Worm (Caenorhabditis elegans) whole organism, young adult: ENCODE measurements around the gene grwd-1.

ENCODE experiments used
- B0035.1 ChIP-seq: sonication (generic microtip); optimal IDR thresholded peaks from 2 replicates; lab custom pipeline; 2016; ENCODE audit warnings: missing genetic modification characterization, mild to moderate bottlenecking, missing compliant biosample characterization, missing genotype, missing genetic modification reagents
- B0261.1 ChIP-seq: sonication (generic microtip); optimal IDR thresholded peaks from 2 replicates; lab custom pipeline; 2016; ENCODE audit warnings: mild to moderate bottlenecking, missing genetic modification characterization, moderate library complexity, missing compliant biosample characterization
- C17E4.6 ChIP-seq: fragments of 200-800 bp; sonication (Bioruptor generic); IDR thresholded peaks from 2 replicates; pipeline ENCODE4 v1.3.6; 2022; ENCODE audit warnings: missing genetic modification reagents, missing genetic modification characterization, missing compliant biosample characterization
- F10E7.11 ChIP-seq: sonication (generic microtip); optimal IDR thresholded peaks from 2 replicates; lab custom pipeline; 2017; ENCODE audit warnings: mild to moderate bottlenecking, missing genetic modification characterization, moderate library complexity, missing compliant biosample characterization
- F23B12.7 ChIP-seq: sonication (generic microtip); optimal IDR thresholded peaks from 2 replicates; lab custom pipeline; 2017; ENCODE audit warnings: missing genetic modification characterization, mild to moderate bottlenecking, missing compliant biosample characterization, antibody characterized with exemption, moderate library complexity; ENCODE audit not compliant: insufficient read depth
- F49E8.2 ChIP-seq: sonication (generic microtip); optimal IDR thresholded peaks from 3 replicates; lab custom pipeline; 2017; ENCODE audit warnings: missing genetic modification characterization, mild to moderate bottlenecking, missing compliant biosample characterization, antibody characterized with exemption, moderate library complexity; ENCODE audit not compliant: insufficient read depth
- F55B11.4 ChIP-seq: sonication (generic microtip); optimal IDR thresholded peaks from 2 replicates; lab custom pipeline; 2016; ENCODE audit warnings: missing compliant biosample characterization, missing genetic modification characterization, borderline replicate concordance; ENCODE audit not compliant: insufficient read depth
- F57A8.1 ChIP-seq: fragments of 200-800 bp; sonication (Bioruptor generic); optimal IDR thresholded peaks from 2 replicates; lab custom pipeline; 2018; ENCODE audit warnings: mild to moderate bottlenecking, missing genetic modification characterization, moderate library complexity, missing compliant biosample characterization
- T07F8.4 ChIP-seq: sonication (generic microtip); optimal IDR thresholded peaks from 2 replicates; lab custom pipeline; 2016; ENCODE audit warnings: mild to moderate bottlenecking, missing genetic modification characterization, moderate library complexity, missing compliant biosample characterization
- T26A5.8 ChIP-seq: sonication (generic microtip); optimal IDR thresholded peaks from 2 replicates; lab custom pipeline; 2016; ENCODE audit warnings: missing genetic modification characterization, missing compliant biosample characterization
- Y53F4B.3 ChIP-seq: fragments of 200-800 bp; sonication (Bioruptor generic); IDR thresholded peaks from 2 replicates; pipeline ENCODE4 v1.3.6; 2022; ENCODE audit warnings: missing genetic modification reagents, missing genetic modification characterization, missing compliant biosample characterization
- Y53G8AR.9 ChIP-seq: fragments of 200-800 bp; sonication (Bioruptor generic); conservative IDR thresholded peaks from 2 replicates; pipeline ENCODE4 v1.3.6; 2022; ENCODE audit warnings: missing genetic modification reagents, missing genetic modification characterization, missing compliant biosample characterization
- Y95B8A.8 ChIP-seq: fragments of 200-800 bp; sonication (Bioruptor generic); IDR thresholded peaks from 2 replicates; pipeline ENCODE4 v1.3.6; 2022; ENCODE audit warnings: missing genetic modification reagents, missing genetic modification characterization, missing compliant biosample characterization
- akir-1 ChIP-seq: fragments of 200-800 bp; sonication (Bioruptor generic); optimal IDR thresholded peaks from 2 replicates; lab custom pipeline; 2018; ENCODE audit warnings: mild to moderate bottlenecking, missing genetic modification characterization, moderate library complexity, missing compliant biosample characterization
- ama-1 ChIP-seq, 3 experiments: fragments of 150-350 bp in 1 of 3; sonication (generic microtip) in 2 of 3; optimal IDR thresholded peaks; 2 replicates each; lab custom pipeline; 2014 to 2018; ENCODE audit warnings: missing biosample characterization in 2 of 3, missing genetic modification characterization in 2 of 3, missing genetic modification reagents in 2 of 3
- aptf-3 ChIP-seq: fragments of 200-800 bp; sonication (Bioruptor generic); IDR thresholded peaks from 2 replicates; pipeline ENCODE4 v1.3.6; 2022; ENCODE audit warnings: missing genetic modification characterization, missing compliant biosample characterization
- athp-1 ChIP-seq: sonication (generic microtip); optimal IDR thresholded peaks from 2 replicates; lab custom pipeline; 2017; ENCODE audit warnings: mild to moderate bottlenecking, missing genetic modification characterization, missing compliant biosample characterization
- bed-2 ChIP-seq: fragments of 200-800 bp; sonication (Bioruptor generic); IDR thresholded peaks from 2 replicates; pipeline ENCODE4 v1.3.6; 2022; ENCODE audit warnings: missing genetic modification reagents, missing genetic modification characterization, missing compliant biosample characterization
- ceh-58 ChIP-seq: fragments of 200-800 bp; sonication (Bioruptor generic); IDR thresholded peaks from 2 replicates; pipeline ENCODE4 v1.3.6; 2022; ENCODE audit warnings: missing genetic modification characterization, missing compliant biosample characterization
- ceh-91 ChIP-seq: fragments of 200-800 bp; sonication (Bioruptor generic); IDR thresholded peaks from 2 replicates; pipeline ENCODE4 v1.3.6; 2022; ENCODE audit warnings: missing genetic modification reagents, missing genetic modification characterization, missing compliant biosample characterization
- dpl-1 ChIP-seq: fragments of 150-350 bp; optimal IDR thresholded peaks from 2 replicates; lab custom pipeline; 2014; ENCODE audit warnings: missing biosample characterization, missing genetic modification reagents, missing genetic modification characterization
- egl-18 ChIP-seq: fragments of 200-800 bp; sonication (Bioruptor generic); IDR thresholded peaks from 2 replicates; pipeline ENCODE4 v1.3.6; 2022; ENCODE audit warnings: missing genetic modification reagents, missing genetic modification characterization, missing compliant biosample characterization
- egrh-3 ChIP-seq: fragments of 200-800 bp; sonication (Bioruptor generic); IDR thresholded peaks from 2 replicates; pipeline ENCODE4 v1.3.6; 2022; ENCODE audit warnings: missing genetic modification reagents, missing genetic modification characterization, missing compliant biosample characterization
- ekl-4 ChIP-seq: fragments of 200-800 bp; sonication (Bioruptor generic); IDR thresholded peaks from 2 replicates; pipeline ENCODE4 v1.3.6; 2022; ENCODE audit warnings: missing genetic modification reagents, missing genetic modification characterization, missing compliant biosample characterization
- gei-17 ChIP-seq: fragments of 200-800 bp; sonication (Bioruptor generic); optimal IDR thresholded peaks from 2 replicates; lab custom pipeline; 2018; ENCODE audit warnings: mild to moderate bottlenecking, missing genetic modification characterization, missing compliant biosample characterization
- him-1 ChIP-seq: sonication (generic microtip); optimal IDR thresholded peaks from 2 replicates; lab custom pipeline; 2016; ENCODE audit warnings: missing genotype, missing genetic modification reagents, missing genetic modification characterization, missing compliant biosample characterization
- hlh-12 ChIP-seq: sonication (generic microtip); optimal IDR thresholded peaks from 2 replicates; lab custom pipeline; 2016; ENCODE audit warnings: missing genetic modification characterization, missing compliant biosample characterization
- hlh-26 ChIP-seq: fragments of 200-800 bp; sonication (Bioruptor generic); conservative IDR thresholded peaks from 2 replicates; pipeline ENCODE4 v1.3.6; 2022; ENCODE audit warnings: missing genetic modification reagents, missing genetic modification characterization, missing compliant biosample characterization
- hrde-1 ChIP-seq: sonication (generic microtip); optimal IDR thresholded peaks from 2 replicates; lab custom pipeline; 2016; ENCODE audit warnings: missing genetic modification characterization, mild to moderate bottlenecking, missing compliant biosample characterization, moderate library complexity, missing genotype, missing genetic modification reagents, borderline replicate concordance
- lin-35 ChIP-seq, 3 experiments: fragments of 150-350 bp in 2 of 3; sonication (generic microtip) in 1 of 3; optimal IDR thresholded peaks; 2 replicates each; lab custom pipeline; 2014 to 2018; ENCODE audit warnings: missing biosample characterization in 3 of 3, missing genetic modification characterization in 3 of 3, missing genetic modification reagents in 3 of 3
- madf-3 ChIP-seq: fragments of 200-800 bp; sonication (Bioruptor generic); IDR thresholded peaks from 2 replicates; pipeline ENCODE4 v1.3.6; 2022; ENCODE audit warnings: missing genetic modification reagents, missing genetic modification characterization, missing compliant biosample characterization
- madf-6 ChIP-seq: fragments of 200-800 bp; sonication (Bioruptor generic); IDR thresholded peaks from 2 replicates; pipeline ENCODE4 v1.3.6; 2022; ENCODE audit warnings: missing genetic modification reagents, missing genetic modification characterization, missing compliant biosample characterization
- mes-4 ChIP-seq: sonication (generic microtip); optimal IDR thresholded peaks from 2 replicates; lab custom pipeline; 2016; ENCODE audit warnings: missing genotype, missing genetic modification characterization, missing compliant biosample characterization
- nfyb-1 ChIP-seq: fragments of 200-800 bp; sonication (Bioruptor generic); IDR thresholded peaks from 2 replicates; pipeline ENCODE4 v1.3.6; 2022; ENCODE audit warnings: missing genetic modification reagents, missing genetic modification characterization, missing compliant biosample characterization
- nhr-27 ChIP-seq: fragments of 200-800 bp; sonication (Bioruptor generic); optimal IDR thresholded peaks from 2 replicates; lab custom pipeline; 2018; ENCODE audit warnings: mild to moderate bottlenecking, missing genetic modification characterization, moderate library complexity, missing compliant biosample characterization
- snpc-1.3 ChIP-seq: sonication (generic microtip); optimal IDR thresholded peaks from 2 replicates; lab custom pipeline; 2017; ENCODE audit warnings: missing genetic modification characterization, mild to moderate bottlenecking, missing compliant biosample characterization, antibody characterized with exemption, moderate library complexity, missing genotype, missing genetic modification reagents; ENCODE audit not compliant: insufficient read depth
- snpc-3.4 ChIP-seq: sonication (generic microtip); optimal IDR thresholded peaks from 2 replicates; lab custom pipeline; 2017; ENCODE audit warnings: missing genetic modification characterization, mild to moderate bottlenecking, missing compliant biosample characterization, antibody characterized with exemption, moderate library complexity, missing genotype, missing genetic modification reagents
- sptf-2 ChIP-seq: fragments of 200-800 bp; sonication (Bioruptor generic); optimal IDR thresholded peaks from 2 replicates; lab custom pipeline; 2018; ENCODE audit warnings: mild to moderate bottlenecking, missing genetic modification characterization, missing compliant biosample characterization
- unc-130 ChIP-seq: sonication (generic microtip); optimal IDR thresholded peaks from 2 replicates; lab custom pipeline; 2016; ENCODE audit warnings: missing genetic modification reagents, missing genetic modification characterization, missing compliant biosample characterization
- xnd-1 ChIP-seq: sonication (generic microtip); optimal IDR thresholded peaks from 2 replicates; lab custom pipeline; 2016; ENCODE audit warnings: missing genotype, missing genetic modification reagents, missing genetic modification characterization, missing compliant biosample characterization
- ztf-22 ChIP-seq: fragments of 200-800 bp; sonication (Bioruptor generic); optimal IDR thresholded peaks from 2 replicates; lab custom pipeline; 2018; ENCODE audit warnings: mild to moderate bottlenecking, missing genetic modification characterization, moderate library complexity, missing compliant biosample characterization
- ztf-3 ChIP-seq: fragments of 200-800 bp; sonication (Bioruptor generic); optimal IDR thresholded peaks from 2 replicates; lab custom pipeline; 2018; ENCODE audit warnings: mild to moderate bottlenecking, missing genetic modification characterization, missing compliant biosample characterization

The grwd-1 gene

DNA sequence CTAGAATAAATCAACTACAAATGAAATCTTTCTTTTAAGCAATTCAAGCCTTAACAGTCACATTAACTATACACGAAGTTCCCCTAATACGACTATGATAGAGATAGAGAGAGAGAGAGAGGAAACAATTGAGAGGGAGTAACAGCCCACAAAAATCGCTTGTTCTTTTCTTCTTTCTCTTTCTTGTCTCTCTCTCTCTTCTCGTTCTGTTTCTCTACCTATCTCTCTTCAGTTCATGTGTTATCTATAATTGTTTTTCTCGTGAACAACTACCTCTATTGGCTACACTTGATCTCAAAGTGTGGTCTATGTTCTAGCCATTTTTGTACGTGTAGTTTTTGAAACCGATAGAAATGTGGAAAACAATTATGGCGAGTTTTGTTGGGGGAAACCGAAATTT, 49.4 kb downstream of the grwd-1 start (continued):
- TF ChIP-seq mes-4 (tag; lab: Kevin White, UChicago) (no peak), Y95B8A.8 (GFP tag; lab: Robert Waterston, UW) (no peak), egl-18 (GFP tag; lab: Robert Waterston, UW) (no peak), akir-1 (no peak), Y53F4B.3 (GFP tag; lab: Robert Waterston, UW) (no peak), F23B12.7 (tag; lab: Kevin White, UChicago) (no peak), lin-35 (GFP tag; optimal IDR thresholded peaks at IDR 0.05; lab: Kevin White, UChicago) (peak in 1 of 3 experiments; percentile 7), sptf-2 (GFP tag; lab: Kevin White, UChicago) (no peak), bed-2 (no peak), ceh-58 (GFP tag; lab: Robert Waterston, UW) (no peak), F55B11.4 (no peak), snpc-1.3 (tag; lab: Kevin White, UChicago) (no peak), xnd-1 (tag; lab: Kevin White, UChicago) (no peak), gei-17 (GFP tag; lab: Kevin White, UChicago) (no peak), hlh-12 (no peak), ekl-4 (0 out of 2 replicates have a peak, but pooled peaks have one; percentile 57), ama-1 (optimal IDR thresholded peaks at IDR 0.05; lab: Kevin White, UChicago) (no peak), ama-1 (GFP tag; optimal IDR thresholded peaks at IDR 0.05; lab: Kevin White, UChicago) (no peak), hlh-26 (GFP tag; lab: Robert Waterston, UW) (no peak), dpl-1 (GFP tag; lab: Kevin White, UChicago) (no peak), B0035.1 (tag; lab: Kevin White, UChicago) (no peak), Y53G8AR.9 (GFP tag; lab: Robert Waterston, UW) (no peak), ztf-22 (GFP tag; lab: Kevin White, UChicago) (no peak), B0261.1 (tag; lab: Kevin White, UChicago) (no peak), T26A5.8 (tag; lab: Kevin White, UChicago) (no peak), C17E4.6 (GFP tag; lab: Robert Waterston, UW) (no peak), F10E7.11 (tag; lab: Kevin White, UChicago) (no peak), T07F8.4 (no peak), madf-3 (no peak), aptf-3 (GFP tag; lab: Robert Waterston, UW) (no peak), him-1 (tag; lab: Kevin White, UChicago) (no peak), snpc-3.4 (tag; lab: Kevin White, UChicago) (no peak), egrh-3 (no peak), athp-1 (no peak)
- TF ChIP-seq, all 124 proteins: peak for 14

DNA sequence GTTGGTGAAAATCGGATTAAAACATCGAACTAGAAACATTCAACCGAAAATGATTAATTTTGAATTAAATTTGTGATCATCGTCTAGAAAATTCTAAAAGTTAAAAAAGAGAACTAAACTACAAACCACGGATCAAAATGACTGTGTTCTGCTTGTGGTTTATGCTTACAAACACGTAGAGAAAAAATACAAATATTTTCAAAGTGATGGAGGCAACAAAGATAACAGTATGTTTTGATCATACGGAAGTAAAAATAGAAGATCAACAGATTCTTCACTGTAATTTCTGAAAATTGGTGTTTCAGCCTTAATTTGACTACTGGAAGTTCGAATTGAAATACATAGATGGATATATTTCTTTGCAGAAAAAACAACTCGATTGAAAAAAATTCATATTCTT, 50.0 kb downstream of the grwd-1 start:
- TF ChIP-seq ceh-91 (GFP tag; lab: Robert Waterston, UW) (no peak), F57A8.1 (GFP tag; lab: Kevin White, UChicago) (no peak), madf-6 (0 out of 2 replicates have a peak, but pooled peaks have one; percentile 20), madf-3 (0 out of 2 replicates have a peak, but pooled peaks have one; percentile 59), F49E8.2 (tag; lab: Kevin White, UChicago) (peak; percentile 45), hlh-26 (GFP tag; lab: Robert Waterston, UW) (no peak), nhr-27 (tag; lab: Kevin White, UChicago) (no peak), ztf-3 (no peak), nfyb-1 (0 out of 2 replicates have a peak, but pooled peaks have one; percentile 29), unc-130 (GFP tag; lab: Kevin White, UChicago) (peak; percentile 40), hrde-1 (tag; lab: Kevin White, UChicago) (peak; percentile 84)
